Worm (Caenorhabditis elegans) whole organism, L3 larva: ENCODE data around the gene lido-7.

Source experiments
- R02D3.7 ChIP-seq: fragments of 150-350 bp; optimal IDR thresholded peaks from 2 replicates; lab custom pipeline; 2014; ENCODE audit warnings: missing biosample characterization, missing genetic modification characterization
- ama-1 ChIP-seq: fragments of 150-350 bp; optimal IDR thresholded peaks from 2 replicates; lab custom pipeline; 2018
- ceh-82 ChIP-seq: fragments of 150-350 bp; optimal IDR thresholded peaks from 2 replicates; lab custom pipeline; 2014; ENCODE audit warnings: missing biosample characterization, missing genetic modification characterization
- daf-12 ChIP-seq: fragments of 150-350 bp; optimal IDR thresholded peaks from 2 replicates; lab custom pipeline; 2014; ENCODE audit warnings: missing biosample characterization, missing genetic modification reagents, missing genetic modification characterization
- fkh-10 ChIP-seq: sonication (generic microtip); optimal IDR thresholded peaks from 2 replicates; lab custom pipeline; 2017; ENCODE audit warnings: missing biosample characterization, missing genetic modification reagents, missing genetic modification characterization
- lin-15B ChIP-seq: fragments of 150-350 bp; optimal IDR thresholded peaks from 2 replicates; lab custom pipeline; 2014; ENCODE audit warnings: missing biosample characterization, missing genetic modification characterization
- lsy-12 ChIP-seq: sonication (generic microtip); optimal IDR thresholded peaks from 2 replicates; lab custom pipeline; 2016; ENCODE audit warnings: mild to moderate bottlenecking, missing genetic modification characterization, missing compliant biosample characterization
- nhr-12 ChIP-seq: fragments of 150-350 bp; optimal IDR thresholded peaks from 2 replicates; lab custom pipeline; 2014; ENCODE audit warnings: missing biosample characterization, missing genetic modification characterization
- nhr-23 ChIP-seq: fragments of 150-350 bp; optimal IDR thresholded peaks from 2 replicates; lab custom pipeline; 2014; ENCODE audit warnings: missing biosample characterization, missing genetic modification reagents, missing genetic modification characterization
- nhr-67 ChIP-seq: fragments of 150-350 bp; optimal IDR thresholded peaks from 2 replicates; lab custom pipeline; 2014; ENCODE audit warnings: missing biosample characterization, missing genetic modification characterization
- nhr-76 ChIP-seq: fragments of 150-350 bp; sonication (generic microtip); optimal IDR thresholded peaks from 5 replicates; lab custom pipeline; 2014; ENCODE audit warnings: missing biosample characterization, missing genetic modification characterization
- unc-62 ChIP-seq: fragments of 150-350 bp; sonication (generic microtip); optimal IDR thresholded peaks from 4 replicates; lab custom pipeline; 2014; ENCODE audit warnings: missing biosample characterization, missing genetic modification reagents, missing genetic modification characterization

- TF ChIP-seq nhr-23 (tag; lab: Kevin White, UChicago) (no peak), lin-15B (tag; lab: Kevin White, UChicago) (no peak), ama-1 (lab: Kevin White, UChicago) (no peak), unc-62 (GFP tag; lab: Kevin White, UChicago) (no peak), lsy-12 (tag; lab: Kevin White, UChicago) (no peak), daf-12 (tag; lab: Kevin White, UChicago) (no peak), fkh-10 (no peak), ceh-82 (tag; lab: Kevin White, UChicago) (no peak), nhr-76 (tag; lab: Kevin White, UChicago) (no peak), nhr-67 (tag; lab: Kevin White, UChicago) (no peak), nhr-12 (tag; lab: Kevin White, UChicago) (no peak), R02D3.7 (tag; lab: Kevin White, UChicago) (no peak)
Measured at ce11 chrII:2958308-2958707, 29.8 kb upstream of the lido-7 start, which contains the start of gene srw-60.
